Worm (Caenorhabditis elegans) whole organism, early embryonic: ENCODE results near the gene T05G5.5.
A peak's percentile ranks its signal among the peaks of the same experiment; 100 is the strongest.

Experiments
- B0310.2 ChIP-seq: sonication (generic microtip); optimal IDR thresholded peaks from 2 replicates; lab custom pipeline; 2016; ENCODE audit warnings: mild to moderate bottlenecking, missing genetic modification characterization, missing compliant biosample characterization
- F13C5.2 ChIP-seq: sonication (generic microtip); optimal IDR thresholded peaks from 2 replicates; lab custom pipeline; 2017; ENCODE audit warnings: mild to moderate bottlenecking, missing genetic modification characterization, inconsistent platforms, missing compliant biosample characterization
- aly-1 ChIP-seq: sonication (generic microtip); optimal IDR thresholded peaks from 2 replicates; lab custom pipeline; 2016; ENCODE audit warnings: missing genetic modification characterization, missing compliant biosample characterization
- ceh-13 ChIP-seq: fragments of 200-800 bp; sonication (Bioruptor generic); optimal IDR thresholded peaks from 2 replicates; lab custom pipeline; 2018; ENCODE audit warnings: mild to moderate bottlenecking, missing genetic modification characterization, missing compliant biosample characterization
- ceh-36 ChIP-seq: sonication (generic microtip); optimal IDR thresholded peaks from 2 replicates; lab custom pipeline; 2016; ENCODE audit warnings: missing genetic modification characterization, inconsistent platforms, missing compliant biosample characterization
- ets-7 ChIP-seq: sonication (generic microtip); optimal IDR thresholded peaks from 2 replicates; lab custom pipeline; 2016; ENCODE audit warnings: missing genotype, missing genetic modification characterization, missing compliant biosample characterization
- flt-1 ChIP-seq: fragments of 200-800 bp; sonication (Bioruptor generic); IDR thresholded peaks from 2 replicates; pipeline ENCODE4 v1.3.6; 2022; ENCODE audit warnings: missing genetic modification characterization, missing compliant biosample characterization
- hmg-4 ChIP-seq: fragments of 200-800 bp; sonication (Bioruptor generic); optimal IDR thresholded peaks from 2 replicates; lab custom pipeline; 2018; ENCODE audit warnings: mild to moderate bottlenecking, missing genetic modification characterization, missing compliant biosample characterization
- hnd-1 ChIP-seq: sonication (generic microtip); optimal IDR thresholded peaks from 2 replicates; lab custom pipeline; 2016; ENCODE audit warnings: missing genetic modification characterization, missing compliant biosample characterization
- pes-1 ChIP-seq: fragments of 200-800 bp; sonication (Bioruptor generic); IDR thresholded peaks from 2 replicates; pipeline ENCODE4 v1.3.6; 2022; ENCODE audit warnings: missing genetic modification reagents, missing genetic modification characterization, missing compliant biosample characterization
- scrt-1 ChIP-seq: fragments of 200-800 bp; sonication (Bioruptor generic); IDR thresholded peaks from 2 replicates; pipeline ENCODE4 v1.3.6; 2022; ENCODE audit warnings: missing genetic modification characterization, missing compliant biosample characterization
- sea-1 ChIP-seq: fragments of 200-800 bp; sonication (Bioruptor generic); conservative IDR thresholded peaks from 2 replicates; pipeline ENCODE4 v1.3.6; 2022; ENCODE audit warnings: missing genetic modification characterization, missing compliant biosample characterization
- tbx-11 ChIP-seq: fragments of 200-800 bp; sonication (Bioruptor generic); IDR thresholded peaks from 2 replicates; pipeline ENCODE4 v1.3.6; 2022; ENCODE audit warnings: missing genetic modification characterization, missing compliant biosample characterization
- tra-4 ChIP-seq: sonication (generic microtip); optimal IDR thresholded peaks from 2 replicates; lab custom pipeline; 2017; ENCODE audit warnings: missing genetic modification characterization, missing compliant biosample characterization

The T05G5.5 gene

ce11 chrIII:9700114-9700690 is 51.0 kb downstream of the T05G5.5 start:
- TF ChIP-seq flt-1 (GFP tag; lab: Robert Waterston, UW) = no peak
- no peak for TF ChIP-seq scrt-1
- no peak for TF ChIP-seq B0310.2 (tag; lab: Kevin White, UChicago)
- TF ChIP-seq ceh-13 (GFP tag; lab: Kevin White, UChicago) = no peak
- TF ChIP-seq pes-1 (GFP tag; lab: Robert Waterston, UW) = no peak
- TF ChIP-seq ceh-36 (tag; lab: Kevin White, UChicago) = no peak
- TF ChIP-seq tbx-11 (GFP tag; lab: Robert Waterston, UW) = no peak
- peak; percentile 59 for TF ChIP-seq hmg-4
- TF ChIP-seq aly-1 (tag; lab: Kevin White, UChicago) = no peak
- no peak for TF ChIP-seq tra-4
- no peak for TF ChIP-seq F13C5.2 (tag; lab: Kevin White, UChicago)
- TF ChIP-seq ets-7 = peak; percentile 7
- no peak for TF ChIP-seq hnd-1 (tag; lab: Kevin White, UChicago)
- 0 out of 2 replicates have a peak, but pooled peaks have one; percentile 25 for TF ChIP-seq sea-1 (GFP tag; lab: Robert Waterston, UW)
